Worm (Caenorhabditis elegans): ENCODE results near the gene sre-45.
A peak's percentile ranks its signal among the peaks of the same experiment; 100 is the strongest.

Gene sre-45

DNA sequence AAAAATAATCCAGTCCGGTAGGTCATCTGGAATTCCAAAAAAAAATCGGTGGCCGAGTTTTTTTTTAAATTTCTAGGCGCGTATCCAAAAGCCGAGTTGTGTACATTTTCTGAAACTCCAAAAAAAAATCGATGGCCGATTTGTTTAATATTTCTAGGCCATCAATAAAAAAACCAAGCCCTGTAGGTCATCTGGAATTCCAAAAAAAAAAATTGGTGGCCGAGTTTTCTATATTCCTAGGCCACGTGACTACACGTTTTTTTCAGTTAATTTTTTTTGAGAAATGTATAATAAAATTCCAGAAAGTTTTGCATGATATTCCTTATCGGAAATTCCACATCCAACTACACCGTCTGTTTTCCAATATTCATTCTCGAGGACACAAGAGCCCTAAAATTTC lies at the start of gene sre-45:
Gene sre-45, plus strand, starts transcription at position 301 of the 400 bp plus-strand sequence.
- TF ChIP-seq mdl-1 (tag; optimal IDR thresholded peaks at IDR 0.05) (no peak), F26F4.8 (GFP tag; conservative IDR thresholded peaks at IDR 0.05) (no peak), aha-1 (tag) (no peak), egl-43 (GFP tag; IDR thresholded peaks at IDR 0.05) (no peak), ceh-32 (tag; optimal IDR thresholded peaks at IDR 0.05; ENCODE audit: poor library complexity) (no peak), gei-8 (GFP tag; optimal IDR thresholded peaks at IDR 0.05) (no peak), hlh-30 (tag; optimal IDR thresholded peaks at IDR 0.05; ENCODE audit: insufficient read depth) (no peak), R02D3.7 (tag; optimal IDR thresholded peaks at IDR 0.05) (no peak), nhr-11 (tag; optimal IDR thresholded peaks at IDR 0.05) (no peak), set-16 (GFP tag; IDR thresholded peaks at IDR 0.05) (no peak), ceh-62 (tag; optimal IDR thresholded peaks at IDR 0.05) (no peak), Y105C5A.15 (GFP tag; IDR thresholded peaks at IDR 0.05) (no peak), lin-13 (GFP tag; optimal IDR thresholded peaks at IDR 0.05) (no peak), jun-1 (tag; optimal IDR thresholded peaks at IDR 0.05) (no peak), zag-1 (tag; optimal IDR thresholded peaks at IDR 0.05) (no peak), nhr-25 (tag; optimal IDR thresholded peaks at IDR 0.05; ENCODE audit: borderline replicate concordance, insufficient read depth) (no peak), madf-9 (GFP tag; conservative IDR thresholded peaks at IDR 0.05) (no peak), fos-1 (tag; optimal IDR thresholded peaks at IDR 0.05) (no peak)

DNA sequence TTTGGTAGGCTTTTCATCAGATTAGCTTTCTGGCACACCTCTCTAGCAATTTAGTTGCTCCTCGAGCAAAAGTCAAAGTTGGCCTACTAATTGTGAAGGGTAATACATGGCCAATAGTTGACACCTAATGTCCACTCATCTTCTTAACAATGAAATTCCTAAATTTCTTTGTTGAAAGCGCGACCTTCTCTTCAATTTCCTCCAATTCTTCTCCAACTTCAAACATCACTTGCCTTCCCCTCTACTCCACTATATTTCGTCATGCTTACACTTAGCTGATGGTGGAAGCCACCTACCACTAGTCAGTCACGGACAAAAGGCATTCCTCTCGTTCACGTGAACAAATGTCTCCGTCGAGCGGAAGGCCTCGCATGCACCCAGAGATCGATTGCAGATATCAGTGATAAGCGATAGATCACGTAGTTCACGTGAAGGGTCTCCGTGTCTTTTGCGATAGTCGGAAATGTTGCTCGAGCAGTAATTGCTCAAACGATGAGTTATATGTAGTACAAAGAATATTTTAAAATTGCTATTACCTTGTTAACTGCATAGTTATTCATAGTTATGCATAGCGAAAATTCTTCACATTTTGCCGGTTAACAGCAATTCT lies 48.6 kb upstream of the sre-45 start, which contains the start of gene E01G4.3:
Gene E01G4.3, minus strand, starts transcription at position 560 of the 610 bp plus-strand sequence.
- peak; percentile 97 for TF ChIP-seq nhr-48 (tag; optimal IDR thresholded peaks at IDR 0.05)
- TF ChIP-seq ctbp-1 (GFP tag; IDR thresholded peaks at IDR 0.05) = peak; percentile 26; the same call in 1 of the 2 replicates
- peak; percentile 53 for TF ChIP-seq php-3 (GFP tag; IDR thresholded peaks at IDR 0.05)
- peak; percentile 100 for TF ChIP-seq mxl-2 (GFP tag; conservative IDR thresholded peaks at IDR 0.05)
- TF ChIP-seq mxl-3 (GFP tag; optimal IDR thresholded peaks at IDR 0.05) = peak; percentile 70
- peak; percentile 97 for TF ChIP-seq aha-1 (tag)
- peak; percentile 72 to 86 for TF ChIP-seq mdl-1 (tag; optimal IDR thresholded peaks at IDR 0.05)
- no peak for TF ChIP-seq ceh-44 (GFP tag; IDR thresholded peaks at IDR 0.05)
- TF ChIP-seq lsy-2 (tag; optimal IDR thresholded peaks at IDR 0.05) = peak; percentile 14 to 34
- peak in 1 of 2 experiments; percentile 91 for TF ChIP-seq hif-1 (tag; optimal IDR thresholded peaks at IDR 0.05)
- TF ChIP-seq ztf-7 (tag; optimal IDR thresholded peaks at IDR 0.05) = peak; percentile 76
- peak; percentile 94 for TF ChIP-seq nhr-28 (tag; optimal IDR thresholded peaks at IDR 0.05)
- peak in 1 of 2 experiments; percentile 68 for TF ChIP-seq daf-16 (GFP tag; optimal IDR thresholded peaks at IDR 0.05)
- peak; percentile 96 for TF ChIP-seq daf-16 (tag; optimal IDR thresholded peaks at IDR 0.05)
- peak; percentile 68; the same call in 1 of the 2 replicates for TF ChIP-seq saeg-2 (GFP tag; IDR thresholded peaks at IDR 0.05)
- TF ChIP-seq ceh-20 (GFP tag; IDR thresholded peaks at IDR 0.05) = peak; percentile 50; the same call in 1 of the 2 replicates
- peak; percentile 10 for TF ChIP-seq spr-1 (tag; optimal IDR thresholded peaks at IDR 0.05)
- TF ChIP-seq Y75B8A.6 (GFP tag; IDR thresholded peaks at IDR 0.05) = no peak
- peak; percentile 77 for TF ChIP-seq nhr-102 (tag; optimal IDR thresholded peaks at IDR 0.05)
- peak; percentile 11; the same call in 1 of the 2 replicates for TF ChIP-seq nhr-42 (GFP tag; IDR thresholded peaks at IDR 0.05)
- no peak for TF ChIP-seq lin-39 (tag; optimal IDR thresholded peaks at IDR 0.05)
- no peak for TF ChIP-seq vab-7 (GFP tag; IDR thresholded peaks at IDR 0.05)
- TF ChIP-seq pha-4 (GFP tag; IDR thresholded peaks at IDR 0.05) = no peak
- TF ChIP-seq pha-4 (tag; optimal IDR thresholded peaks at IDR 0.05) = no peak
- peak; percentile 39; the same call in 1 of the 2 replicates for TF ChIP-seq lin-38 (GFP tag; IDR thresholded peaks at IDR 0.05)
- peak; percentile 86 for TF ChIP-seq tra-1 (GFP tag; IDR thresholded peaks at IDR 0.05)
- TF ChIP-seq T20F7.1 (GFP tag; optimal IDR thresholded peaks at IDR 0.05) = peak; percentile 53
- TF ChIP-seq T26A8.4 (GFP tag; IDR thresholded peaks at IDR 0.05) = peak; percentile 51; the same call in 1 of the 2 replicates
- TF ChIP-seq pqm-1 (tag; optimal IDR thresholded peaks at IDR 0.05) = peak; percentile 38
- TF ChIP-seq dve-1 (tag; optimal IDR thresholded peaks at IDR 0.05; ENCODE audit: insufficient read depth) = peak; percentile 89
- peak; percentile 94 for TF ChIP-seq nhr-11 (tag; optimal IDR thresholded peaks at IDR 0.05)
- no peak for TF ChIP-seq F26F4.8 (GFP tag; conservative IDR thresholded peaks at IDR 0.05)
- TF ChIP-seq nhr-76 (tag; optimal IDR thresholded peaks at IDR 0.05) = no peak
- peak; percentile 95 for TF ChIP-seq hlh-11 (tag; optimal IDR thresholded peaks at IDR 0.05)
- no peak for TF ChIP-seq madf-9 (GFP tag; conservative IDR thresholded peaks at IDR 0.05)
- TF ChIP-seq nhr-6 (tag; optimal IDR thresholded peaks at IDR 0.05) = peak; percentile 31

Measured in whole organism, L4 larva.